Worm (Caenorhabditis elegans): ENCODE results near the gene srx-86.

DNA sequence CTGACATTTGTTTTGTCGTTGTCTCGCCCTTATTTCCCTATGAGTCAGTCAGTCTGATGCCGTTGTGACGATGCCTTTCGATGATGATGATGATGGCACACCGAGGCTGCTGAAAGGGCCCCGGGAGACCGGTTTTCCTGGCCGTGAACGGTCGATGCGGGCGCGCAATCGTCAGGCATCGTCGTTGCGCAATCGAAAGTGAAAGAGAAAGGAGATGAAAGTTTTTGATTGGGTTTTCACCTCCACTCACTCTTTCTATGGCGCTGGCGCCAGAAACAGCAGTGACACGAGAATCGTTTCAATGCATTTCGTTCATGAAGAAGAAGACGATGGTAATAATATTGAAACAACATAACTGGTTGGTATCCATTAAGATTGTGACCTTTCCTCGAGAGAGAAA lies 29.8 kb upstream of the srx-86 start:
- TF ChIP-seq lin-13 (GFP tag; optimal IDR thresholded peaks at IDR 0.05) = peak; percentile 13
- TF ChIP-seq ztf-4 (tag; optimal IDR thresholded peaks at IDR 0.05) = no peak
- no peak for TF ChIP-seq sup-37 (GFP tag; optimal IDR thresholded peaks at IDR 0.05)
- peak in 1 of 2 experiments; percentile 58 for TF ChIP-seq egl-27 (tag; optimal IDR thresholded peaks at IDR 0.05)
- TF ChIP-seq mab-9 (GFP tag; IDR thresholded peaks at IDR 0.05) = 0 out of 2 replicates have a peak, but pooled peaks have one; percentile 38
- peak in 1 of 3 experiments; percentile 8 for TF ChIP-seq dpl-1 (GFP tag; optimal IDR thresholded peaks at IDR 0.05)
- peak; percentile 59 for TF ChIP-seq pag-3 (tag; optimal IDR thresholded peaks at IDR 0.05; ENCODE audit: borderline replicate concordance, insufficient read depth)
- peak in 1 of 2 experiments; percentile 50 for TF ChIP-seq lsy-2 (tag; optimal IDR thresholded peaks at IDR 0.05)
- TF ChIP-seq nhr-12 (tag; optimal IDR thresholded peaks at IDR 0.05) = no peak
- TF ChIP-seq aly-2 (tag; optimal IDR thresholded peaks at IDR 0.05) = no peak
- TF ChIP-seq pqm-1 (tag; optimal IDR thresholded peaks at IDR 0.05) = no peak

Data from whole organism, L1 larva.